Fruit fly (Drosophila melanogaster) whole organism: ENCODE data around the gene PIG-K.

Source experiments
- CG8478 ChIP-seq: fragments of >200 bp; optimal IDR thresholded peaks from 2 replicates; lab custom pipeline; 2018; ENCODE audit warnings: inconsistent platforms
- Dll ChIP-seq: fragments of >200 bp; optimal IDR thresholded peaks from 2 replicates; lab custom pipeline; 2017
- EcR ChIP-seq, 2 experiments: fragments of >200 bp; optimal IDR thresholded peaks; 2 replicates each; lab custom pipeline; 2017; ENCODE audit warnings: missing biosample characterization in 2 of 2, missing genetic modification characterization in 2 of 2, missing genetic modification reagents in 2 of 2
- pan ChIP-seq: fragments of >200 bp; optimal IDR thresholded peaks from 2 replicates; lab custom pipeline; 2017
- psq ChIP-seq: fragments of >200 bp; optimal IDR thresholded peaks from 2 replicates; lab custom pipeline; 2017
- usp ChIP-seq: fragments of >200 bp; optimal IDR thresholded peaks from 2 replicates; lab custom pipeline; 2017; ENCODE audit warnings: missing biosample characterization, missing genetic modification characterization, mixed read lengths

The PIG-K gene

dm6 chrX:2001057-2001456 is 8.1 kb downstream of the PIG-K start:
- TF ChIP-seq pan (lab: Kevin White, UChicago): no peak
- no peak for TF ChIP-seq Dll (lab: Kevin White, UChicago)
- no peak for TF ChIP-seq usp (GFP tag; lab: Kevin White, UChicago)
- no peak for TF ChIP-seq CG8478 (lab: Kevin White, UChicago)
- no peak for TF ChIP-seq psq (lab: Kevin White, UChicago)
- no peak for TF ChIP-seq EcR (GFP tag; optimal IDR thresholded peaks at IDR 0.05; lab: Kevin White, UChicago)

dm6 chrX:1995653-1996052 is 13.5 kb downstream of the PIG-K start:
- TF ChIP-seq Dll (lab: Kevin White, UChicago): no peak
- no peak for TF ChIP-seq usp (GFP tag; lab: Kevin White, UChicago)
- TF ChIP-seq CG8478 (lab: Kevin White, UChicago): no peak
- TF ChIP-seq psq (lab: Kevin White, UChicago): no peak
- no peak for TF ChIP-seq EcR (GFP tag; optimal IDR thresholded peaks at IDR 0.05; lab: Kevin White, UChicago)
- no peak for TF ChIP-seq pan (lab: Kevin White, UChicago)

dm6 chrX:1994184-1994583 is 15.0 kb downstream of the PIG-K start:
- TF ChIP-seq CG8478 (lab: Kevin White, UChicago) (no peak), pan (lab: Kevin White, UChicago) (no peak), usp (GFP tag; lab: Kevin White, UChicago) (no peak), EcR (GFP tag; optimal IDR thresholded peaks at IDR 0.05; lab: Kevin White, UChicago) (no peak), Dll (lab: Kevin White, UChicago) (no peak), psq (lab: Kevin White, UChicago) (no peak)

dm6 chrX:1991843-1992242 is 17.3 kb downstream of the PIG-K start:
- TF ChIP-seq psq (lab: Kevin White, UChicago): no peak
- TF ChIP-seq CG8478 (lab: Kevin White, UChicago): no peak
- TF ChIP-seq usp (GFP tag; lab: Kevin White, UChicago): no peak

- TF ChIP-seq CG8478 (lab: Kevin White, UChicago) (no peak), EcR (GFP tag; optimal IDR thresholded peaks at IDR 0.05; lab: Kevin White, UChicago) (no peak), psq (lab: Kevin White, UChicago) (no peak), Dll (lab: Kevin White, UChicago) (no peak), pan (lab: Kevin White, UChicago) (no peak), usp (GFP tag; lab: Kevin White, UChicago) (no peak)
Observed at dm6 chrX:1989981-1990380, 19.2 kb downstream of the PIG-K start.

- no peak for TF ChIP-seq usp (GFP tag; lab: Kevin White, UChicago)
- no peak for TF ChIP-seq CG8478 (lab: Kevin White, UChicago)
- TF ChIP-seq Dll (lab: Kevin White, UChicago): no peak
- no peak for TF ChIP-seq psq (lab: Kevin White, UChicago)
- TF ChIP-seq pan (lab: Kevin White, UChicago): no peak
- no peak for TF ChIP-seq EcR (GFP tag; optimal IDR thresholded peaks at IDR 0.05; lab: Kevin White, UChicago)
Observed at dm6 chrX:1988673-1989072, 20.5 kb downstream of the PIG-K start.

dm6 chrX:1985516-1985915 is 23.6 kb downstream of the PIG-K start:
- no peak for TF ChIP-seq pan (lab: Kevin White, UChicago)
- TF ChIP-seq EcR (GFP tag; optimal IDR thresholded peaks at IDR 0.05; lab: Kevin White, UChicago): no peak
- no peak for TF ChIP-seq Dll (lab: Kevin White, UChicago)
- no peak for TF ChIP-seq psq (lab: Kevin White, UChicago)
- TF ChIP-seq CG8478 (lab: Kevin White, UChicago): no peak
- TF ChIP-seq usp (GFP tag; lab: Kevin White, UChicago): no peak

dm6 chrX:1984175-1984973 is 24.8 kb downstream of the PIG-K start:
- no peak for TF ChIP-seq CG8478 (lab: Kevin White, UChicago)
- TF ChIP-seq usp (GFP tag; lab: Kevin White, UChicago): no peak
- no peak for TF ChIP-seq Dll (lab: Kevin White, UChicago)
- TF ChIP-seq pan (lab: Kevin White, UChicago): no peak
- TF ChIP-seq psq (lab: Kevin White, UChicago): no peak
- TF ChIP-seq EcR (GFP tag; optimal IDR thresholded peaks at IDR 0.05; lab: Kevin White, UChicago): no peak

dm6 chrX:1981723-1982122 is 27.4 kb downstream of the PIG-K start:
- TF ChIP-seq psq (lab: Kevin White, UChicago) (no peak), EcR (GFP tag; optimal IDR thresholded peaks at IDR 0.05; lab: Kevin White, UChicago) (no peak), CG8478 (lab: Kevin White, UChicago) (no peak), Dll (lab: Kevin White, UChicago) (no peak), pan (lab: Kevin White, UChicago) (no peak), usp (GFP tag; lab: Kevin White, UChicago) (no peak)

- TF ChIP-seq CG8478 (lab: Kevin White, UChicago) (no peak), pan (lab: Kevin White, UChicago) (no peak), Dll (lab: Kevin White, UChicago) (no peak), psq (lab: Kevin White, UChicago) (no peak), usp (GFP tag; lab: Kevin White, UChicago) (no peak), EcR (GFP tag; optimal IDR thresholded peaks at IDR 0.05; lab: Kevin White, UChicago) (no peak)
Observed at dm6 chrX:1979673-1980072, 29.5 kb downstream of the PIG-K start.

- no peak for TF ChIP-seq CG8478 (lab: Kevin White, UChicago)
- TF ChIP-seq Dll (lab: Kevin White, UChicago): no peak
- TF ChIP-seq psq (lab: Kevin White, UChicago): no peak
- TF ChIP-seq pan (lab: Kevin White, UChicago): no peak
- TF ChIP-seq usp (GFP tag; lab: Kevin White, UChicago): no peak
- no peak for TF ChIP-seq EcR (GFP tag; optimal IDR thresholded peaks at IDR 0.05; lab: Kevin White, UChicago)
Observed at dm6 chrX:1979031-1979430, 30.1 kb downstream of the PIG-K start.
